5 worm cellular contexts compared by ENCODE assay signal in genomic region chrX:3969980-3970403, ce11.
TF ChIP-seq lines count a peak whose summit lies in the region.

No protein-coding gene starts in this region.

TF ChIP-seq in whole organism, L1 larva, 84 proteins besides CTCF, POLR2A, EP300 and RAD21 (continues in another document):
- TF ChIP-seq ceh-63 (GFP tag; optimal IDR thresholded peaks at IDR 0.05; lab: Kevin White, UChicago) = no peak
- TF ChIP-seq ceh-88 (GFP tag; IDR thresholded peaks at IDR 0.05; lab: Robert Waterston, UW) = peak; percentile 57
- TF ChIP-seq mef-2 (tag; optimal IDR thresholded peaks at IDR 0.05; lab: Kevin White, UChicago) = no peak
- peak; percentile 78 for TF ChIP-seq C16A3.4 (tag; optimal IDR thresholded peaks at IDR 0.05; lab: Kevin White, UChicago)
- peak in 1 of 2 experiments; percentile 77 for TF ChIP-seq mdl-1 (tag; optimal IDR thresholded peaks at IDR 0.05; lab: Kevin White, UChicago)
- peak; percentile 86 for TF ChIP-seq nhr-20 (tag; optimal IDR thresholded peaks at IDR 0.05; lab: Kevin White, UChicago)
- TF ChIP-seq ces-1 (GFP tag; optimal IDR thresholded peaks at IDR 0.05; lab: Kevin White, UChicago) = peak; percentile 0
- peak; percentile 69 to 70 (median 70) for TF ChIP-seq ceh-82 (tag; optimal IDR thresholded peaks at IDR 0.05; lab: Kevin White, UChicago)
- peak; percentile 94 for TF ChIP-seq nhr-85 (tag; lab: Kevin White, UChicago)
- no peak for TF ChIP-seq sox-4 (tag; optimal IDR thresholded peaks at IDR 0.05; lab: Kevin White, UChicago)
- TF ChIP-seq nhr-71 (tag; optimal IDR thresholded peaks at IDR 0.05; lab: Kevin White, UChicago) = peak; percentile 85
- peak; percentile 55 for TF ChIP-seq jun-1 (tag; optimal IDR thresholded peaks at IDR 0.05; lab: Kevin White, UChicago)
- peak; percentile 24 for TF ChIP-seq pag-3 (tag; optimal IDR thresholded peaks at IDR 0.05; lab: Kevin White, UChicago; ENCODE audit: borderline replicate concordance, insufficient read depth)
- TF ChIP-seq egl-13 (tag; optimal IDR thresholded peaks at IDR 0.05; lab: Kevin White, UChicago) = peak; percentile 44
- TF ChIP-seq grh-1 (GFP tag; IDR thresholded peaks at IDR 0.05; lab: Robert Waterston, UW) = peak; percentile 61; the same call in 1 of the 2 replicates
- no peak for TF ChIP-seq hlh-4 (tag; optimal IDR thresholded peaks at IDR 0.05; lab: Kevin White, UChicago)
- peak; percentile 17 for TF ChIP-seq F16B12.6 (tag; optimal IDR thresholded peaks at IDR 0.05; lab: Kevin White, UChicago)
- TF ChIP-seq nhr-47 (tag; optimal IDR thresholded peaks at IDR 0.05; lab: Kevin White, UChicago) = peak; percentile 86

TF ChIP-seq in whole organism, L3 larva, 47 proteins besides CTCF, POLR2A, EP300 and RAD21 (continues in another document):
- peak; percentile 14 for TF ChIP-seq ceh-82 (tag; optimal IDR thresholded peaks at IDR 0.05; lab: Kevin White, UChicago)
- peak; percentile 51 for TF ChIP-seq hmg-11 (tag; optimal IDR thresholded peaks at IDR 0.05; lab: Kevin White, UChicago)
- peak; percentile 73 for TF ChIP-seq egl-5 (tag; optimal IDR thresholded peaks at IDR 0.05; lab: Kevin White, UChicago)
- no peak for TF ChIP-seq nhr-28 (tag; optimal IDR thresholded peaks at IDR 0.05; lab: Kevin White, UChicago)
- TF ChIP-seq tbx-2 (tag; optimal IDR thresholded peaks at IDR 0.05; lab: Kevin White, UChicago) = peak; percentile 53
- TF ChIP-seq ceh-9 (tag; optimal IDR thresholded peaks at IDR 0.05; lab: Kevin White, UChicago) = no peak
- TF ChIP-seq nhr-12 (tag; optimal IDR thresholded peaks at IDR 0.05; lab: Kevin White, UChicago) = no peak
- no peak for TF ChIP-seq eor-1 (tag; optimal IDR thresholded peaks at IDR 0.05; lab: Kevin White, UChicago)
- no peak for TF ChIP-seq elt-1 (tag; optimal IDR thresholded peaks at IDR 0.05; lab: Kevin White, UChicago)
- no peak for TF ChIP-seq ZK546.5 (tag; optimal IDR thresholded peaks at IDR 0.05; lab: Kevin White, UChicago)
- TF ChIP-seq ztf-11 (tag; optimal IDR thresholded peaks at IDR 0.05; lab: Kevin White, UChicago) = no peak
- peak; percentile 76 for TF ChIP-seq nhr-25 (tag; optimal IDR thresholded peaks at IDR 0.05; lab: Kevin White, UChicago)
- TF ChIP-seq nhr-11 (tag; optimal IDR thresholded peaks at IDR 0.05; lab: Kevin White, UChicago) = no peak
- TF ChIP-seq sea-2 (GFP tag; optimal IDR thresholded peaks at IDR 0.05; lab: Kevin White, UChicago) = peak; percentile 41
- peak; percentile 50 for TF ChIP-seq elt-2 (tag; optimal IDR thresholded peaks at IDR 0.05; lab: Kevin White, UChicago)
- TF ChIP-seq ceh-16 (tag; optimal IDR thresholded peaks at IDR 0.05; lab: Kevin White, UChicago) = no peak
- peak; percentile 74 for TF ChIP-seq jun-1 (tag; optimal IDR thresholded peaks at IDR 0.05; lab: Kevin White, UChicago)
- no peak for TF ChIP-seq nhr-237 (tag; optimal IDR thresholded peaks at IDR 0.05; lab: Kevin White, UChicago)
- TF ChIP-seq lsy-12 (tag; optimal IDR thresholded peaks at IDR 0.05; lab: Kevin White, UChicago) = peak; percentile 74
- no peak for TF ChIP-seq mml-1 (tag; optimal IDR thresholded peaks at IDR 0.05; lab: Kevin White, UChicago)

TF ChIP-seq in whole organism, early embryonic, 17 proteins besides CTCF, POLR2A, EP300 and RAD21:
- TF ChIP-seq hmbx-1 (tag; optimal IDR thresholded peaks at IDR 0.05; lab: Kevin White, UChicago) = peak; percentile 77
- TF ChIP-seq scrt-1 (GFP tag; IDR thresholded peaks at IDR 0.05; lab: Robert Waterston, UW) = peak; percentile 90
- peak; percentile 96 for TF ChIP-seq flt-1 (GFP tag; IDR thresholded peaks at IDR 0.05; lab: Robert Waterston, UW)
- TF ChIP-seq F13C5.2 (tag; optimal IDR thresholded peaks at IDR 0.05; lab: Kevin White, UChicago) = peak; percentile 95
- TF ChIP-seq B0310.2 (tag; optimal IDR thresholded peaks at IDR 0.05; lab: Kevin White, UChicago) = peak; percentile 83
- peak; percentile 94 for TF ChIP-seq sea-1 (GFP tag; conservative IDR thresholded peaks at IDR 0.05; lab: Robert Waterston, UW)
- TF ChIP-seq aly-1 (tag; optimal IDR thresholded peaks at IDR 0.05; lab: Kevin White, UChicago) = peak; percentile 92
- TF ChIP-seq tbx-11 (GFP tag; IDR thresholded peaks at IDR 0.05; lab: Robert Waterston, UW) = peak; percentile 96
- peak; percentile 80 for TF ChIP-seq hnd-1 (tag; optimal IDR thresholded peaks at IDR 0.05; lab: Kevin White, UChicago)
- peak; percentile 69 for TF ChIP-seq ceh-13 (GFP tag; optimal IDR thresholded peaks at IDR 0.05; lab: Kevin White, UChicago)
- TF ChIP-seq ama-1 (optimal IDR thresholded peaks at IDR 0.05; lab: Kevin White, UChicago) = peak; percentile 72
- peak; percentile 85 for TF ChIP-seq ets-7 (tag; optimal IDR thresholded peaks at IDR 0.05; lab: Kevin White, UChicago)
- TF ChIP-seq hmg-4 (GFP tag; optimal IDR thresholded peaks at IDR 0.05; lab: Kevin White, UChicago) = peak; percentile 97
- TF ChIP-seq ceh-36 (tag; optimal IDR thresholded peaks at IDR 0.05; lab: Kevin White, UChicago) = peak; percentile 90
- peak; percentile 71 for TF ChIP-seq tra-4 (tag; optimal IDR thresholded peaks at IDR 0.05; lab: Kevin White, UChicago)
- peak; percentile 96 for TF ChIP-seq pes-1 (GFP tag; IDR thresholded peaks at IDR 0.05; lab: Robert Waterston, UW)
- peak; percentile 89 for TF ChIP-seq tbx-37 (GFP tag; conservative IDR thresholded peaks at IDR 0.05; lab: Robert Waterston, UW)
TF ChIP-seq in whole organism, early embryonic: peak in this region for 17.

TF ChIP-seq in whole organism, midembryonic, 9 proteins besides CTCF, POLR2A, EP300 and RAD21:
- TF ChIP-seq flt-1 (GFP tag; IDR thresholded peaks at IDR 0.05; lab: Robert Waterston, UW) = peak; percentile 98
- peak; percentile 95 for TF ChIP-seq tab-1 (GFP tag; IDR thresholded peaks at IDR 0.05; lab: Robert Waterston, UW)
- peak; percentile 89 for TF ChIP-seq cog-1 (tag; optimal IDR thresholded peaks at IDR 0.05; lab: Kevin White, UChicago)
- peak; percentile 58 for TF ChIP-seq med-1 (GFP tag; optimal IDR thresholded peaks at IDR 0.05; lab: Kevin White, UChicago; ENCODE audit: insufficient read depth)
- TF ChIP-seq ztf-23 (GFP tag; IDR thresholded peaks at IDR 0.05; lab: Robert Waterston, UW) = peak; percentile 88
- TF ChIP-seq ztf-29 (GFP tag; IDR thresholded peaks at IDR 0.05; lab: Robert Waterston, UW) = peak; percentile 92
- peak; percentile 76 for TF ChIP-seq klf-2 (GFP tag; conservative IDR thresholded peaks at IDR 0.05; lab: Robert Waterston, UW)
- TF ChIP-seq T22C8.4 (GFP tag; IDR thresholded peaks at IDR 0.05; lab: Robert Waterston, UW) = peak; percentile 86
- peak; percentile 89 for TF ChIP-seq ref-1 (GFP tag; conservative IDR thresholded peaks at IDR 0.05; lab: Robert Waterston, UW)

TF ChIP-seq in whole organism, young adult, 124 proteins besides CTCF, POLR2A, EP300 and RAD21 (continues in another document):
- no peak for TF ChIP-seq sea-2 (GFP tag; IDR thresholded peaks at IDR 0.05; lab: Robert Waterston, UW)
- peak; percentile 61 for TF ChIP-seq B0035.1 (tag; optimal IDR thresholded peaks at IDR 0.05; lab: Kevin White, UChicago)
- TF ChIP-seq pha-4 (tag; optimal IDR thresholded peaks at IDR 0.05; lab: Kevin White, UChicago) = no peak
- peak; percentile 69 for TF ChIP-seq atf-7 (tag; optimal IDR thresholded peaks at IDR 0.05; lab: Kevin White, UChicago)
- peak; percentile 66 for TF ChIP-seq mcd-1 (GFP tag; IDR thresholded peaks at IDR 0.05; lab: Robert Waterston, UW)
- TF ChIP-seq efl-1 (GFP tag; optimal IDR thresholded peaks at IDR 0.05; lab: Kevin White, UChicago) = no peak
- TF ChIP-seq hlh-26 (GFP tag; conservative IDR thresholded peaks at IDR 0.05; lab: Robert Waterston, UW) = no peak
- peak; percentile 73 for TF ChIP-seq madf-10 (tag; optimal IDR thresholded peaks at IDR 0.05; lab: Kevin White, UChicago)
- TF ChIP-seq ztf-26 (tag; optimal IDR thresholded peaks at IDR 0.05; lab: Kevin White, UChicago) = peak; percentile 68
- TF ChIP-seq madf-3 (GFP tag; IDR thresholded peaks at IDR 0.05; lab: Robert Waterston, UW) = 0 out of 2 replicates have a peak, but pooled peaks have one; percentile 68
- 0 out of 2 replicates have a peak, but pooled peaks have one; percentile 23 for TF ChIP-seq Y79H2A.3 (GFP tag; conservative IDR thresholded peaks at IDR 0.05; lab: Robert Waterston, UW)
- TF ChIP-seq chd-7 (tag; optimal IDR thresholded peaks at IDR 0.05; lab: Kevin White, UChicago) = peak; percentile 94
- no peak for TF ChIP-seq ama-1 (optimal IDR thresholded peaks at IDR 0.05; lab: Kevin White, UChicago)
- peak in 1 of 2 experiments; percentile 43 for TF ChIP-seq ama-1 (GFP tag; optimal IDR thresholded peaks at IDR 0.05; lab: Kevin White, UChicago)
- TF ChIP-seq dpff-1 (tag; optimal IDR thresholded peaks at IDR 0.05; lab: Kevin White, UChicago) = no peak
- TF ChIP-seq athp-1 (tag; optimal IDR thresholded peaks at IDR 0.05; lab: Kevin White, UChicago) = peak; percentile 70
- TF ChIP-seq dox-1 (GFP tag; IDR thresholded peaks at IDR 0.05; lab: Robert Waterston, UW) = peak; percentile 94
- TF ChIP-seq Y67H2A.10 (GFP tag; conservative IDR thresholded peaks at IDR 0.05; lab: Robert Waterston, UW) = no peak
- TF ChIP-seq K11D2.4 (GFP tag; IDR thresholded peaks at IDR 0.05; lab: Robert Waterston, UW) = peak; percentile 75
- TF ChIP-seq bed-1 (GFP tag; IDR thresholded peaks at IDR 0.05; lab: Robert Waterston, UW) = no peak
- TF ChIP-seq aptf-3 (GFP tag; IDR thresholded peaks at IDR 0.05; lab: Robert Waterston, UW) = peak; percentile 53; the same call in 1 of the 2 replicates
- no peak for TF ChIP-seq F22D6.2 (tag; optimal IDR thresholded peaks at IDR 0.05; lab: Kevin White, UChicago)
- TF ChIP-seq somi-1 (GFP tag; optimal IDR thresholded peaks at IDR 0.05; lab: Kevin White, UChicago) = peak; percentile 56
- TF ChIP-seq madf-6 (GFP tag; IDR thresholded peaks at IDR 0.05; lab: Robert Waterston, UW) = peak; percentile 56
- TF ChIP-seq T07F8.4 (tag; optimal IDR thresholded peaks at IDR 0.05; lab: Kevin White, UChicago) = peak; percentile 26
- TF ChIP-seq ztf-22 (GFP tag; optimal IDR thresholded peaks at IDR 0.05; lab: Kevin White, UChicago) = no peak
- TF ChIP-seq rcor-1 (GFP tag; IDR thresholded peaks at IDR 0.05; lab: Robert Waterston, UW) = peak; percentile 90
- peak; percentile 14 for TF ChIP-seq ets-4 (GFP tag; optimal IDR thresholded peaks at IDR 0.05; lab: Kevin White, UChicago)
- 0 out of 2 replicates have a peak, but pooled peaks have one; percentile 14 for TF ChIP-seq let-526 (GFP tag; IDR thresholded peaks at IDR 0.05; lab: Robert Waterston, UW)
- peak; percentile 86; the same call in 1 of the 2 replicates for TF ChIP-seq cebp-2 (GFP tag; IDR thresholded peaks at IDR 0.05; lab: Robert Waterston, UW)
- TF ChIP-seq Y53G8AR.9 (GFP tag; conservative IDR thresholded peaks at IDR 0.05; lab: Robert Waterston, UW) = peak; percentile 89
- TF ChIP-seq F10E7.11 (tag; optimal IDR thresholded peaks at IDR 0.05; lab: Kevin White, UChicago) = no peak
- peak; percentile 86 for TF ChIP-seq lir-1 (GFP tag; conservative IDR thresholded peaks at IDR 0.05; lab: Robert Waterston, UW)
- TF ChIP-seq nhr-179 (tag; optimal IDR thresholded peaks at IDR 0.05; lab: Kevin White, UChicago) = no peak
- peak; percentile 8 for TF ChIP-seq T26A5.8 (tag; optimal IDR thresholded peaks at IDR 0.05; lab: Kevin White, UChicago)

Comparison
In these comparisons a context has a peak if more than half of its experiments do, and no peak if none do; other contexts are left out.
1. Of the 8 proteins assayed by ChIP-seq in both whole organism, young adult and whole organism, L1 larva: peak only in whole organism, young adult: snpc-4; only in whole organism, L1 larva: dpl-1 and efl-1; in both: nhr-90 and unc-130; in neither: 1; mixed calls (peak in some experiments, not most) for 2.